Fruit fly (Drosophila melanogaster): ENCODE measurements around the gene loco.

loco gene

DNA sequence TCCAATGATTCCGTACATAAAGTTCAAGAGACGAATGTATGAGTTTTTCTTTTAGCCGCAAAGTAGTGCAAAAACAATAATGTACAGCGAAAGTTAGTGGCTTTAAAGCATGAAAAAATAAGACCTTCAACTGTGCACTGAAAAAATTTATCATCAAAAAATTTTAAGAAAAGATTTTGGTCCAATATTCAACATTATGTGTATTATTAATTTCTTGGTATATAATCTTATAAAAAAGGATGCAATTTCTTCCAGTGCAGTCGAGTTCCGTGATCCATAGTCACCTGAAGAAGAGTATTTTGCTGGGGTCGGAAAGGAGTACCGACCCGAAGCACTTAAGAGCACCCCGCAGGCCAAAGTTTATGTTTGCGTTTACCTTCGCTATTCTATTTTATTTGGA is 29.4 kb upstream of the loco start (continued):
- TF ChIP-seq CG18599 (GFP tag; optimal IDR thresholded peaks at IDR 0.05) (no peak), CG9932 (GFP tag; IDR thresholded peaks at IDR 0.05) (peak; percentile 54), Antp (GFP tag; optimal IDR thresholded peaks at IDR 0.05) (no peak), hkb (optimal IDR thresholded peaks at IDR 0.05) (no peak), hkb (GFP tag; IDR thresholded peaks at IDR 0.05) (peak; percentile 72), phol (tag; optimal IDR thresholded peaks at IDR 0.05) (peak; percentile 6), CG9797 (GFP tag; optimal IDR thresholded peaks at IDR 0.05) (no peak), CG10209 (GFP tag; optimal IDR thresholded peaks at IDR 0.05) (peak; percentile 3), NFAT (GFP tag; IDR thresholded peaks at IDR 0.05) (no peak), row (GFP tag; IDR thresholded peaks at IDR 0.05) (peak; percentile 69), CG17328 (GFP tag; IDR thresholded peaks at IDR 0.05) (peak; percentile 58), CG12155 (GFP tag; optimal IDR thresholded peaks at IDR 0.05) (peak; percentile 22), sc (optimal IDR thresholded peaks at IDR 0.05) (no peak), sc (GFP tag; optimal IDR thresholded peaks at IDR 0.05) (peak; percentile 13), ERR (GFP tag; optimal IDR thresholded peaks at IDR 0.05) (no peak), wek (GFP tag; optimal IDR thresholded peaks at IDR 0.05) (no peak), crol (GFP tag; IDR thresholded peaks at IDR 0.05) (no peak), CG11695 (GFP tag; IDR thresholded peaks at IDR 0.05) (peak; percentile 38; the same call in 1 of the 3 replicates), CG16813 (GFP tag; IDR thresholded peaks at IDR 0.05; ENCODE audit: partially characterized antibody) (no peak), CG10431 (GFP tag; optimal IDR thresholded peaks at IDR 0.05) (no peak), CG17361 (GFP tag; IDR thresholded peaks at IDR 0.05) (0 out of 3 replicates have a peak, but pooled peaks have one; percentile 22), CG32772 (GFP tag; IDR thresholded peaks at IDR 0.05) (no peak), sqz (GFP tag; optimal IDR thresholded peaks at IDR 0.05) (no peak), otp (GFP tag; IDR thresholded peaks at IDR 0.05) (0 out of 3 replicates have a peak, but pooled peaks have one; percentile 22), sisA (GFP tag; IDR thresholded peaks at IDR 0.05) (peak; percentile 55), CG13424 (tag; optimal IDR thresholded peaks at IDR 0.05) (peak; percentile 7), yki (optimal IDR thresholded peaks at IDR 0.05) (no peak), CG30431 (GFP tag; optimal IDR thresholded peaks at IDR 0.05) (no peak), GATAe (GFP tag; conservative IDR thresholded peaks at IDR 0.05) (no peak), Gug (GFP tag; IDR thresholded peaks at IDR 0.05) (no peak), Rx (GFP tag; IDR thresholded peaks at IDR 0.05) (no peak), psq (GFP tag; optimal IDR thresholded peaks at IDR 0.05) (no peak), CG30403 (GFP tag; optimal IDR thresholded peaks at IDR 0.05) (peak; percentile 48), sob (GFP tag; IDR thresholded peaks at IDR 0.05) (0 out of 2 replicates have a peak, but pooled peaks have one; percentile 12), CG2875 (GFP tag; optimal IDR thresholded peaks at IDR 0.05) (no peak), CG7963 (GFP tag; IDR thresholded peaks at IDR 0.05; ENCODE audit: partially characterized antibody) (no peak), pan (optimal IDR thresholded peaks at IDR 0.05) (no peak), pan (GFP tag; optimal IDR thresholded peaks at IDR 0.05 in 1 of 2, IDR thresholded peaks at IDR 0.05 in 1 of 2) (peak in 1 of 2 experiments; percentile 35), CG11398 (GFP tag; optimal IDR thresholded peaks at IDR 0.05) (no peak), CG16815 (GFP tag; optimal IDR thresholded peaks at IDR 0.05) (no peak), peb (GFP tag; IDR thresholded peaks at IDR 0.05) (0 out of 2 replicates have a peak, but pooled peaks have one; percentile 9), HLH54F (GFP tag; optimal IDR thresholded peaks at IDR 0.05) (no peak), CG13123 (GFP tag; optimal IDR thresholded peaks at IDR 0.05) (peak; percentile 4), CG10321 (GFP tag; IDR thresholded peaks at IDR 0.05) (0 out of 2 replicates have a peak, but pooled peaks have one; percentile 4), odd (GFP tag; optimal IDR thresholded peaks at IDR 0.05) (no peak)
